Worm (Caenorhabditis elegans) whole organism, L1 larva: ENCODE measurements around the gene T01G5.7.

Experiments
- C04F5.9 ChIP-seq: sonication (generic microtip); optimal IDR thresholded peaks from 2 replicates; lab custom pipeline; 2016; ENCODE audit warnings: missing genetic modification characterization, missing compliant biosample characterization
- C34B4.2 ChIP-seq: sonication (generic microtip); optimal IDR thresholded peaks from 2 replicates; lab custom pipeline; 2017; ENCODE audit warnings: mild to moderate bottlenecking, missing genetic modification characterization, missing compliant biosample characterization
- F16B12.6 ChIP-seq: fragments of 150-350 bp; optimal IDR thresholded peaks from 2 replicates; lab custom pipeline; 2014; ENCODE audit warnings: missing biosample characterization, missing genetic modification characterization
- alr-1 ChIP-seq: fragments of 200-800 bp; sonication (Bioruptor generic); optimal IDR thresholded peaks from 2 replicates; lab custom pipeline; 2018; ENCODE audit warnings: borderline replicate concordance, mild to moderate bottlenecking, missing genetic modification characterization, missing compliant biosample characterization
- blmp-1 ChIP-seq: fragments of 150-350 bp; optimal IDR thresholded peaks from 2 replicates; lab custom pipeline; 2014; ENCODE audit warnings: missing biosample characterization, missing genetic modification characterization
- ceh-63 ChIP-seq: fragments of 200-800 bp; sonication (Bioruptor generic); optimal IDR thresholded peaks from 2 replicates; lab custom pipeline; 2018; ENCODE audit warnings: mild to moderate bottlenecking, missing genetic modification characterization, missing compliant biosample characterization
- ceh-82 ChIP-seq, 3 experiments: fragments of 150-350 bp in 1 of 3; sonication (generic microtip) in 2 of 3; optimal IDR thresholded peaks; 2 replicates each; lab custom pipeline; 2014 to 2017; ENCODE audit warnings: missing biosample characterization in 3 of 3, missing genetic modification characterization in 3 of 3
- ceh-88 ChIP-seq: fragments of 200-800 bp; sonication (Bioruptor generic); IDR thresholded peaks from 2 replicates; pipeline ENCODE4 v1.3.6; 2022; ENCODE audit warnings: missing genetic modification characterization, missing compliant biosample characterization
- ces-1 ChIP-seq: fragments of 150-350 bp; optimal IDR thresholded peaks from 2 replicates; lab custom pipeline; 2014; ENCODE audit warnings: missing biosample characterization, missing genetic modification reagents, missing genetic modification characterization
- dpl-1 ChIP-seq, 3 experiments: fragments of 150-350 bp in 2 of 3; sonication (generic microtip) in 1 of 3; optimal IDR thresholded peaks; 2 replicates each; lab custom pipeline; 2014 to 2017; ENCODE audit warnings: missing biosample characterization in 3 of 3, missing genetic modification characterization in 3 of 3, missing genetic modification reagents in 3 of 3
- dsc-1 ChIP-seq: sonication (generic microtip); optimal IDR thresholded peaks from 2 replicates; lab custom pipeline; 2016; ENCODE audit warnings: mild to moderate bottlenecking, missing genetic modification characterization, missing compliant biosample characterization
- efl-1 ChIP-seq, 4 experiments: fragments of 150-350 bp; optimal IDR thresholded peaks in 3 of 4; peaks in 1 of 4; 1 replicate in 1 of 4; 2 replicates in 3 of 4; lab custom pipeline; 2014; ENCODE audit warnings: missing biosample characterization in 2 of 4, missing genetic modification characterization in 2 of 4, missing genetic modification reagents in 2 of 4
- efl-3 ChIP-seq: fragments of 200-800 bp; sonication (Bioruptor generic); optimal IDR thresholded peaks from 2 replicates; lab custom pipeline; 2018; ENCODE audit warnings: mild to moderate bottlenecking, missing genetic modification characterization, missing compliant biosample characterization
- egl-13 ChIP-seq: sonication (generic microtip); optimal IDR thresholded peaks from 2 replicates; lab custom pipeline; 2016; ENCODE audit warnings: missing genotype, missing genetic modification reagents, missing genetic modification characterization, missing compliant biosample characterization
- egl-27 ChIP-seq, 2 experiments: fragments of 150-350 bp in 1 of 2; sonication (generic microtip); optimal IDR thresholded peaks; 3 replicates each; lab custom pipeline; 2017 to 2018; ENCODE audit warnings: missing biosample characterization in 2 of 2, missing genetic modification characterization in 2 of 2, missing genetic modification reagents in 2 of 2
- elt-2 ChIP-seq: sonication (generic microtip); optimal IDR thresholded peaks from 2 replicates; lab custom pipeline; 2016; ENCODE audit warnings: missing genetic modification characterization, mild to moderate bottlenecking, inconsistent platforms, missing compliant biosample characterization, missing genetic modification reagents
- fkh-10 ChIP-seq: sonication (generic microtip); optimal IDR thresholded peaks from 2 replicates; lab custom pipeline; 2017; ENCODE audit warnings: missing biosample characterization, missing genetic modification reagents, missing genetic modification characterization
- fkh-4 ChIP-seq: sonication (generic microtip); optimal IDR thresholded peaks from 2 replicates; lab custom pipeline; 2016; ENCODE audit warnings: missing compliant biosample characterization, missing genetic modification characterization, borderline replicate concordance
- fkh-8 ChIP-seq: sonication (generic microtip); optimal IDR thresholded peaks from 2 replicates; lab custom pipeline; 2016; ENCODE audit warnings: mild to moderate bottlenecking, missing genetic modification characterization, missing compliant biosample characterization
- fos-1 ChIP-seq: fragments of 150-350 bp; optimal IDR thresholded peaks from 2 replicates; lab custom pipeline; 2014; ENCODE audit warnings: missing biosample characterization, missing genetic modification characterization
- grh-1 ChIP-seq: fragments of 200-800 bp; sonication (Bioruptor generic); IDR thresholded peaks from 2 replicates; pipeline ENCODE4 v1.3.6; 2022; ENCODE audit warnings: missing genetic modification reagents, missing genetic modification characterization, missing compliant biosample characterization
- hlh-17 ChIP-seq: fragments of 200-800 bp; sonication (Bioruptor generic); optimal IDR thresholded peaks from 2 replicates; lab custom pipeline; 2018; ENCODE audit warnings: missing genetic modification characterization, mild to moderate bottlenecking, missing compliant biosample characterization, moderate library complexity, borderline replicate concordance
- hlh-4 ChIP-seq: sonication (generic microtip); optimal IDR thresholded peaks from 2 replicates; lab custom pipeline; 2016; ENCODE audit warnings: mild to moderate bottlenecking, missing genetic modification characterization, missing compliant biosample characterization
- hpl-2 ChIP-seq: fragments of 150-350 bp; optimal IDR thresholded peaks from 2 replicates; lab custom pipeline; 2014; ENCODE audit warnings: missing biosample characterization, missing genetic modification reagents, missing genetic modification characterization
- lin-13 ChIP-seq: fragments of 150-350 bp; optimal IDR thresholded peaks from 2 replicates; lab custom pipeline; 2014; ENCODE audit warnings: missing biosample characterization, missing genetic modification reagents, missing genetic modification characterization
- lin-14 ChIP-seq: fragments of 200-800 bp; sonication (Bioruptor generic); optimal IDR thresholded peaks from 2 replicates; lab custom pipeline; 2018; ENCODE audit warnings: mild to moderate bottlenecking, missing genetic modification characterization, moderate library complexity, missing compliant biosample characterization
- lin-15B ChIP-seq: fragments of 150-350 bp; sonication (generic microtip); optimal IDR thresholded peaks from 3 replicates; lab custom pipeline; 2014; ENCODE audit warnings: missing biosample characterization, missing genetic modification characterization
- lin-35 ChIP-seq, 2 experiments: fragments of 150-350 bp; optimal IDR thresholded peaks; 2 replicates each; lab custom pipeline; 2014; ENCODE audit warnings: missing biosample characterization in 2 of 2, missing genetic modification characterization in 2 of 2, missing genetic modification reagents in 2 of 2
- lin-39 ChIP-seq: fragments of 150-350 bp; optimal IDR thresholded peaks from 2 replicates; lab custom pipeline; 2014; ENCODE audit warnings: missing biosample characterization, missing genetic modification reagents, missing genetic modification characterization
- lsy-2 ChIP-seq, 2 experiments: fragments of 150-350 bp; optimal IDR thresholded peaks; 2 replicates each; lab custom pipeline; 2014; ENCODE audit warnings: missing biosample characterization in 2 of 2, missing genetic modification characterization in 2 of 2
- mab-9 ChIP-seq: fragments of 200-800 bp; sonication (Bioruptor generic); IDR thresholded peaks from 2 replicates; pipeline ENCODE4 v1.3.6; 2022; ENCODE audit warnings: missing genetic modification reagents, missing genetic modification characterization, missing compliant biosample characterization
- mdl-1 ChIP-seq, 2 experiments: fragments of 150-350 bp; optimal IDR thresholded peaks; 2 replicates each; lab custom pipeline; 2014 to 2017; ENCODE audit warnings: missing biosample characterization in 2 of 2, missing genetic modification characterization in 2 of 2, inconsistent platforms in 1 of 2
- mef-2 ChIP-seq: fragments of 150-350 bp; optimal IDR thresholded peaks from 2 replicates; lab custom pipeline; 2014; ENCODE audit warnings: missing biosample characterization, missing genetic modification characterization
- mep-1 ChIP-seq: fragments of 150-350 bp; optimal IDR thresholded peaks from 2 replicates; lab custom pipeline; 2014; ENCODE audit warnings: missing biosample characterization, missing genetic modification characterization
- nhr-19 ChIP-seq: fragments of 200-800 bp; sonication (Bioruptor generic); conservative IDR thresholded peaks from 2 replicates; pipeline ENCODE4 v1.3.6; 2022; ENCODE audit warnings: missing genetic modification characterization, missing compliant biosample characterization
- nhr-47 ChIP-seq: sonication (generic microtip); optimal IDR thresholded peaks from 2 replicates; lab custom pipeline; 2016; ENCODE audit warnings: mild to moderate bottlenecking, missing genetic modification characterization, moderate library complexity, missing compliant biosample characterization
- nhr-77 ChIP-seq: fragments of 150-350 bp; optimal IDR thresholded peaks from 2 replicates; lab custom pipeline; 2014; ENCODE audit warnings: missing biosample characterization, missing genetic modification characterization
- nhr-84 ChIP-seq: sonication (generic microtip); optimal IDR thresholded peaks from 2 replicates; lab custom pipeline; 2017; ENCODE audit warnings: missing biosample characterization, missing genetic modification characterization
- nhr-85 ChIP-seq: sonication (generic microtip); peaks from one replicate; lab custom pipeline; 2016; ENCODE audit warnings: missing genetic modification characterization, inconsistent platforms, missing compliant biosample characterization
- pag-3 ChIP-seq: sonication (generic microtip); optimal IDR thresholded peaks from 2 replicates; lab custom pipeline; 2017; ENCODE audit warnings: missing genetic modification characterization, mild to moderate bottlenecking, missing compliant biosample characterization, antibody characterized with exemption, borderline replicate concordance; ENCODE audit not compliant: insufficient read depth
- pqm-1 ChIP-seq: sonication (generic microtip); optimal IDR thresholded peaks from 3 replicates; lab custom pipeline; 2017; ENCODE audit warnings: missing biosample characterization, missing genetic modification characterization
- rnt-1 ChIP-seq: sonication (generic microtip); optimal IDR thresholded peaks from 2 replicates; lab custom pipeline; 2016; ENCODE audit warnings: mild to moderate bottlenecking, missing genetic modification characterization, moderate library complexity, missing compliant biosample characterization
- skn-1 ChIP-seq: fragments of 150-350 bp; optimal IDR thresholded peaks from 2 replicates; lab custom pipeline; 2014; ENCODE audit warnings: missing biosample characterization, missing genetic modification characterization
- snu-23 ChIP-seq: sonication (generic microtip); optimal IDR thresholded peaks from 2 replicates; lab custom pipeline; 2016; ENCODE audit warnings: missing genetic modification characterization, missing compliant biosample characterization
- sptf-1 ChIP-seq: fragments of 150-350 bp; optimal IDR thresholded peaks from 2 replicates; lab custom pipeline; 2014; ENCODE audit warnings: missing biosample characterization, missing genetic modification characterization
- unc-130 ChIP-seq: fragments of 150-350 bp; optimal IDR thresholded peaks from 2 replicates; lab custom pipeline; 2017; ENCODE audit warnings: missing biosample characterization, missing genetic modification characterization, inconsistent platforms

T01G5.7 gene

ce11 chrV:15072738-15073137, 39.0 kb upstream of the T01G5.7 start:
- TF ChIP-seq lin-14 (GFP tag; lab: Kevin White, UChicago) (peak; percentile 64), ceh-88 (GFP tag; lab: Robert Waterston, UW) (no peak), unc-130 (tag; lab: Kevin White, UChicago) (no peak)

DNA sequence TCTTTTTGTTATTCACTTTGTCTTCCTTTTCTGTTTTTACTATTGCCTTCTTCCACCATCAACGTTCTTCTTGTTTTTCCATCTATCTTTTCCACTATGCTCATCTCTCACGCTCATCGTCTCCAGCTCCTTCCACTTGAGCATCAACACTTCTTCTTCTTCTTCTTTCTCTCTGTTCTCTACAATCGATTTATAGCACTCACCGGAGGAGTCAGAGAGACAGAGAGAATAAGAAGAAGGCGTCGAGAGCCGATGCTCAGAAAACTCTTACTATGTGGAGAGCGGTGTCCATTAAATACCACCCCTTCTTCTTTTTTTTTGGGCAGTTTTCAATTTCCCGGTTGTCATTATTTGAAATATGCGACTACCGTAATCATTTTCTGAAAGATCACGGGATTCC, 36.9 kb upstream of the T01G5.7 start:
- TF ChIP-seq egl-13 (tag; lab: Kevin White, UChicago) (no peak), lsy-2 (tag; optimal IDR thresholded peaks at IDR 0.05; lab: Kevin White, UChicago) (peak in 1 of 2 experiments; percentile 36), C04F5.9 (tag; lab: Kevin White, UChicago) (no peak), pqm-1 (tag; lab: Kevin White, UChicago) (no peak), blmp-1 (tag; lab: Kevin White, UChicago) (no peak), lin-35 (GFP tag; optimal IDR thresholded peaks at IDR 0.05; lab: Kevin White, UChicago) (peak in 1 of 2 experiments; percentile 11), F16B12.6 (tag; lab: Kevin White, UChicago) (no peak), egl-27 (tag; optimal IDR thresholded peaks at IDR 0.05; lab: Kevin White, UChicago) (no peak), mef-2 (tag; lab: Kevin White, UChicago) (no peak), hpl-2 (GFP tag; lab: Kevin White, UChicago) (no peak), dpl-1 (GFP tag; optimal IDR thresholded peaks at IDR 0.05; lab: Kevin White, UChicago) (peak in 1 of 3 experiments; percentile 7), fkh-10 (peak; percentile 23), lin-15B (no peak), mep-1 (tag; lab: Kevin White, UChicago) (peak; percentile 17), ceh-82 (tag; optimal IDR thresholded peaks at IDR 0.05; lab: Kevin White, UChicago) (peak in 2 of 3 experiments; percentile 16 to 48), efl-1 (optimal IDR thresholded peaks at IDR 0.05; lab: Kevin White, UChicago) (peak; percentile 12 to 24), efl-1 (GFP tag; optimal IDR thresholded peaks at IDR 0.05 in 1 of 2; lab: Kevin White, UChicago) (peak in 1 of 2 experiments; percentile 11), nhr-77 (tag; lab: Kevin White, UChicago) (no peak), lin-14 (GFP tag; lab: Kevin White, UChicago) (peak; percentile 68), nhr-47 (tag; lab: Kevin White, UChicago) (peak; percentile 11), rnt-1 (peak; percentile 23), efl-3 (GFP tag; lab: Kevin White, UChicago) (no peak), sptf-1 (tag; lab: Kevin White, UChicago) (no peak), ceh-63 (GFP tag; lab: Kevin White, UChicago) (no peak), alr-1 (tag; lab: Kevin White, UChicago) (no peak)

- peak; percentile 64 for TF ChIP-seq dsc-1 (tag; lab: Kevin White, UChicago)
- TF ChIP-seq elt-2 (tag; lab: Kevin White, UChicago), result no peak
- peak; percentile 66 for TF ChIP-seq blmp-1 (tag; lab: Kevin White, UChicago)
- TF ChIP-seq skn-1, result no peak
Measured at ce11 chrV:15078560-15078959, 33.2 kb upstream of the T01G5.7 start.

- TF ChIP-seq nhr-19 (GFP tag; lab: Robert Waterston, UW) (peak; percentile 73), lin-39 (tag; lab: Kevin White, UChicago) (no peak), fos-1 (tag; lab: Kevin White, UChicago) (no peak), hlh-17 (no peak), F16B12.6 (tag; lab: Kevin White, UChicago) (no peak), fkh-8 (tag; lab: Kevin White, UChicago) (peak; percentile 53), lsy-2 (tag; optimal IDR thresholded peaks at IDR 0.05; lab: Kevin White, UChicago) (peak; percentile 68 to 70), pag-3 (tag; lab: Kevin White, UChicago) (no peak), grh-1 (0 out of 2 replicates have a peak, but pooled peaks have one; percentile 34), nhr-84 (tag; lab: Kevin White, UChicago) (no peak), lin-13 (GFP tag; lab: Kevin White, UChicago) (no peak), lin-15B (no peak), fkh-4 (tag; lab: Kevin White, UChicago) (peak; percentile 94), ces-1 (GFP tag; lab: Kevin White, UChicago) (no peak), mdl-1 (tag; optimal IDR thresholded peaks at IDR 0.05; lab: Kevin White, UChicago) (no peak), snu-23 (GFP tag; lab: Kevin White, UChicago) (peak; percentile 86), hlh-4 (peak; percentile 80), C34B4.2 (no peak), mab-9 (peak; percentile 78; the same call in 1 of the 2 replicates), efl-1 (optimal IDR thresholded peaks at IDR 0.05; lab: Kevin White, UChicago) (peak; percentile 40 to 68), efl-1 (GFP tag; optimal IDR thresholded peaks at IDR 0.05 in 1 of 2; lab: Kevin White, UChicago) (peak; percentile 52 to 95), nhr-85 (tag; lab: Kevin White, UChicago) (peak; percentile 93)
Measured at ce11 chrV:15082291-15082690, 29.5 kb upstream of the T01G5.7 start, which contains the start of the genes C01G10.10 and C01G10.9. Gene C01G10.10, minus strand, starts transcription at chrV:15082441. Gene C01G10.9, plus strand, starts transcription at chrV:15082530.
